Worm (Caenorhabditis elegans) whole organism, L3 larva: Measurements from ENCODE around the gene tsp-4.

Source experiments
- R02D3.7 ChIP-seq: fragments of 150-350 bp; optimal IDR thresholded peaks from 2 replicates; lab custom pipeline; 2014; ENCODE audit warnings: missing biosample characterization, missing genetic modification characterization
- ZK546.5 ChIP-seq: sonication (generic microtip); optimal IDR thresholded peaks from 2 replicates; lab custom pipeline; 2017; ENCODE audit warnings: missing biosample characterization, missing genetic modification characterization
- ceh-16 ChIP-seq: sonication (generic microtip); optimal IDR thresholded peaks from 2 replicates; lab custom pipeline; 2017; ENCODE audit warnings: missing biosample characterization, missing genetic modification characterization
- ceh-9 ChIP-seq: sonication (generic microtip); optimal IDR thresholded peaks from 2 replicates; lab custom pipeline; 2018; ENCODE audit warnings: missing biosample characterization, missing genetic modification characterization
- egl-27 ChIP-seq: sonication (generic microtip); optimal IDR thresholded peaks from 4 replicates; lab custom pipeline; 2017; ENCODE audit warnings: missing biosample characterization, missing genetic modification reagents, missing genetic modification characterization
- elt-1 ChIP-seq: fragments of 150-350 bp; optimal IDR thresholded peaks from 2 replicates; lab custom pipeline; 2014; ENCODE audit warnings: missing biosample characterization, missing genetic modification characterization
- elt-2 ChIP-seq: sonication (generic microtip); optimal IDR thresholded peaks from 2 replicates; lab custom pipeline; 2016; ENCODE audit warnings: missing genetic modification reagents, mild to moderate bottlenecking, missing genetic modification characterization, missing compliant biosample characterization
- eor-1 ChIP-seq, 2 experiments: fragments of 150-350 bp; optimal IDR thresholded peaks; 2 replicates each; lab custom pipeline; 2014 to 2018; ENCODE audit warnings: missing biosample characterization in 2 of 2, missing genetic modification characterization in 2 of 2
- fkh-10 ChIP-seq: sonication (generic microtip); optimal IDR thresholded peaks from 2 replicates; lab custom pipeline; 2017; ENCODE audit warnings: missing biosample characterization, missing genetic modification reagents, missing genetic modification characterization
- fkh-2 ChIP-seq: fragments of 150-350 bp; optimal IDR thresholded peaks from 2 replicates; lab custom pipeline; 2014; ENCODE audit warnings: missing biosample characterization, missing genetic modification reagents, missing genetic modification characterization
- fos-1 ChIP-seq: fragments of 150-350 bp; optimal IDR thresholded peaks from 2 replicates; lab custom pipeline; 2014; ENCODE audit warnings: missing biosample characterization, missing genetic modification characterization
- jun-1 ChIP-seq: fragments of 150-350 bp; optimal IDR thresholded peaks from 2 replicates; lab custom pipeline; 2014; ENCODE audit warnings: missing biosample characterization, missing genetic modification reagents, missing genetic modification characterization
- lin-15B ChIP-seq: fragments of 150-350 bp; optimal IDR thresholded peaks from 2 replicates; lab custom pipeline; 2014; ENCODE audit warnings: missing biosample characterization, missing genetic modification characterization
- lin-39 ChIP-seq: fragments of 150-350 bp; optimal IDR thresholded peaks from 2 replicates; lab custom pipeline; 2018; ENCODE audit warnings: missing biosample characterization, missing genetic modification reagents, missing genetic modification characterization
- lsy-12 ChIP-seq: sonication (generic microtip); optimal IDR thresholded peaks from 2 replicates; lab custom pipeline; 2016; ENCODE audit warnings: mild to moderate bottlenecking, missing genetic modification characterization, missing compliant biosample characterization
- nfya-1 ChIP-seq: sonication (generic microtip); optimal IDR thresholded peaks from 2 replicates; lab custom pipeline; 2017; ENCODE audit warnings: missing genetic modification characterization, mild to moderate bottlenecking, missing compliant biosample characterization, antibody characterized with exemption, moderate library complexity; ENCODE audit not compliant: insufficient read depth
- nhr-23 ChIP-seq: fragments of 150-350 bp; optimal IDR thresholded peaks from 2 replicates; lab custom pipeline; 2014; ENCODE audit warnings: missing biosample characterization, missing genetic modification reagents, missing genetic modification characterization
- nhr-237 ChIP-seq: fragments of 150-350 bp; optimal IDR thresholded peaks from 2 replicates; lab custom pipeline; 2014; ENCODE audit warnings: missing biosample characterization, missing genetic modification characterization
- nhr-25 ChIP-seq: sonication (generic microtip); optimal IDR thresholded peaks from 2 replicates; lab custom pipeline; 2017; ENCODE audit warnings: missing biosample characterization, missing genetic modification characterization
- nhr-28 ChIP-seq: fragments of 150-350 bp; optimal IDR thresholded peaks from 2 replicates; lab custom pipeline; 2014; ENCODE audit warnings: missing biosample characterization, missing genetic modification characterization
- nhr-43 ChIP-seq: sonication (generic microtip); optimal IDR thresholded peaks from 2 replicates; lab custom pipeline; 2016; ENCODE audit warnings: mild to moderate bottlenecking, missing genetic modification characterization, missing compliant biosample characterization; ENCODE audit not compliant: poor library complexity, severe bottlenecking
- nhr-67 ChIP-seq: fragments of 150-350 bp; optimal IDR thresholded peaks from 2 replicates; lab custom pipeline; 2014; ENCODE audit warnings: missing biosample characterization, missing genetic modification characterization
- nhr-77 ChIP-seq: fragments of 150-350 bp; optimal IDR thresholded peaks from 2 replicates; lab custom pipeline; 2014; ENCODE audit warnings: missing biosample characterization, missing genetic modification characterization
- pha-4 ChIP-seq: fragments of 150-350 bp; optimal IDR thresholded peaks from 2 replicates; lab custom pipeline; 2014; ENCODE audit warnings: missing biosample characterization, missing genetic modification reagents, missing genetic modification characterization
- pqm-1 ChIP-seq: fragments of 150-350 bp; optimal IDR thresholded peaks from 2 replicates; lab custom pipeline; 2017; ENCODE audit warnings: missing biosample characterization, missing genetic modification characterization, inconsistent platforms
- sea-2 ChIP-seq: fragments of 150-350 bp; sonication (generic microtip); optimal IDR thresholded peaks from 4 replicates; lab custom pipeline; 2014; ENCODE audit warnings: missing biosample characterization, missing genetic modification reagents, missing genetic modification characterization
- skn-1 ChIP-seq: fragments of 150-350 bp; optimal IDR thresholded peaks from 2 replicates; lab custom pipeline; 2014; ENCODE audit warnings: missing biosample characterization, missing genetic modification characterization
- snpc-4 ChIP-seq: fragments of 150-350 bp; optimal IDR thresholded peaks from 2 replicates; lab custom pipeline; 2014; ENCODE audit warnings: missing biosample characterization, missing genetic modification characterization
- tbx-2 ChIP-seq: sonication (generic microtip); optimal IDR thresholded peaks from 2 replicates; lab custom pipeline; 2016; ENCODE audit warnings: mild to moderate bottlenecking, missing genetic modification characterization, missing compliant biosample characterization
- unc-62 ChIP-seq: fragments of 150-350 bp; sonication (generic microtip); optimal IDR thresholded peaks from 4 replicates; lab custom pipeline; 2014; ENCODE audit warnings: missing biosample characterization, missing genetic modification reagents, missing genetic modification characterization
- zag-1 ChIP-seq: fragments of 150-350 bp; optimal IDR thresholded peaks from 2 replicates; lab custom pipeline; 2014; ENCODE audit warnings: missing biosample characterization, missing genetic modification characterization
- ztf-11 ChIP-seq: fragments of 150-350 bp; optimal IDR thresholded peaks from 2 replicates; lab custom pipeline; 2014; ENCODE audit warnings: missing biosample characterization, missing genetic modification characterization
- ztf-4 ChIP-seq: fragments of 150-350 bp; optimal IDR thresholded peaks from 2 replicates; lab custom pipeline; 2014; ENCODE audit warnings: missing biosample characterization, missing genetic modification characterization

tsp-4 gene

ce11 chrIV:12536358-12536757, 16.3 kb upstream of the tsp-4 start:
- TF ChIP-seq unc-62 (no peak), lin-39 (no peak)
- TF ChIP-seq, all 47 proteins: peak for 0

ce11 chrIV:12531464-12531863, 11.4 kb upstream of the tsp-4 start:
- TF ChIP-seq eor-1 (tag; optimal IDR thresholded peaks at IDR 0.05; lab: Kevin White, UChicago) (no peak), fkh-2 (no peak), nhr-43 (tag; lab: Kevin White, UChicago) (no peak), nhr-77 (tag; lab: Kevin White, UChicago) (no peak), nhr-67 (tag; lab: Kevin White, UChicago) (no peak), unc-62 (no peak), nfya-1 (tag; lab: Kevin White, UChicago) (no peak), nhr-25 (tag; lab: Kevin White, UChicago) (peak; percentile 73), elt-1 (tag; lab: Kevin White, UChicago) (peak; percentile 89), nhr-237 (no peak), nhr-23 (tag; lab: Kevin White, UChicago) (peak; percentile 33), nhr-28 (no peak), pqm-1 (tag; lab: Kevin White, UChicago) (no peak), ZK546.5 (tag; lab: Kevin White, UChicago) (no peak)

ce11 chrIV:12531047-12531446, 11.0 kb upstream of the tsp-4 start, which contains the start of gene F53B2.5:
Gene F53B2.5 (minus strand): TSS chrIV:12531147.
- TF ChIP-seq zag-1 (tag; lab: Kevin White, UChicago): no peak
- TF ChIP-seq tbx-2 (tag; lab: Kevin White, UChicago): no peak
- no peak for TF ChIP-seq ceh-9
- TF ChIP-seq lin-15B (tag; lab: Kevin White, UChicago): no peak
- no peak for TF ChIP-seq nfya-1 (tag; lab: Kevin White, UChicago)
- no peak for TF ChIP-seq snpc-4 (tag; lab: Kevin White, UChicago)
- TF ChIP-seq ZK546.5 (tag; lab: Kevin White, UChicago): no peak
- TF ChIP-seq eor-1 (tag; optimal IDR thresholded peaks at IDR 0.05; lab: Kevin White, UChicago): no peak

- TF ChIP-seq lin-15B (tag; lab: Kevin White, UChicago) (no peak), ztf-11 (tag; lab: Kevin White, UChicago) (no peak), elt-2 (tag; lab: Kevin White, UChicago) (peak; percentile 92), jun-1 (peak; percentile 78), ztf-4 (tag; lab: Kevin White, UChicago) (no peak), pha-4 (tag; lab: Kevin White, UChicago) (peak; percentile 86), lin-39 (no peak), nhr-28 (no peak), pqm-1 (tag; lab: Kevin White, UChicago) (peak; percentile 71), snpc-4 (tag; lab: Kevin White, UChicago) (peak; percentile 0), fos-1 (no peak), ZK546.5 (tag; lab: Kevin White, UChicago) (no peak), fkh-2 (no peak), sea-2 (GFP tag; lab: Kevin White, UChicago) (no peak), nhr-25 (tag; lab: Kevin White, UChicago) (no peak), R02D3.7 (tag; lab: Kevin White, UChicago) (no peak), fkh-10 (no peak), skn-1 (peak; percentile 41), egl-27 (tag; lab: Kevin White, UChicago) (no peak)
Measured at ce11 chrIV:12527217-12527616, 7.2 kb upstream of the tsp-4 start, which contains the start of gene F53B2.8. Gene F53B2.8 (minus strand): TSS chrIV:12527396.

- no peak for TF ChIP-seq lin-39
- TF ChIP-seq fos-1: no peak
- TF ChIP-seq ceh-9: no peak
- TF ChIP-seq nhr-43 (tag; lab: Kevin White, UChicago): no peak
- no peak for TF ChIP-seq nhr-28
- no peak for TF ChIP-seq ceh-16 (tag; lab: Kevin White, UChicago)
- TF ChIP-seq lsy-12 (tag; lab: Kevin White, UChicago): no peak
- TF ChIP-seq nhr-237: no peak
Measured at ce11 chrIV:12525409-12525808, 5.4 kb upstream of the tsp-4 start, which contains the start of gene eak-4. Gene eak-4 (minus strand): TSS chrIV:12525509.
